Worm (Caenorhabditis elegans): Measurements from ENCODE around the gene rcq-5.

rcq-5 gene

DNA sequence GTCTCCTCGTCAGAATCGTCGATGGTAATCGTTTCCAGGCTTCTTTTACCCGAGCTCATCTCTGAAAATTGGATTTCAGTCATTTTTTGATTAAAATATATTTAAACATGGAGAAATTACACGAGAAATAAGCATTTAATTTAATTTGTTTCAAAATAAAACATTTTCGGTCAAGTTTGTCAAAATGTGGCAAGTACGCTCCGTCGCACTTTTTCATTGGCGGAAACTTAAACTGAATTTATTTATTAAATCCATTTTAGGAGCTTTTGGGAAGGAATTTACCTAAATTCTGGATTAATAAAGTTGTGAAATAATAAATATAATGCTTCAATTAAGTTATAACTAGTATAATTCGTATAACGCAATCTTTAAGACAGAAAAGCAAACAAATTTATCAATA is at the start of gene rcq-5:
rcq-5 (minus strand) TSS at position 83 of the 400 bp plus-strand sequence.
- no peak for TF ChIP-seq dao-5 (tag; optimal IDR thresholded peaks at IDR 0.05)
- TF ChIP-seq him-1 (tag; optimal IDR thresholded peaks at IDR 0.05), result no peak
- no peak for TF ChIP-seq W03F9.2 (tag; optimal IDR thresholded peaks at IDR 0.05)

DNA sequence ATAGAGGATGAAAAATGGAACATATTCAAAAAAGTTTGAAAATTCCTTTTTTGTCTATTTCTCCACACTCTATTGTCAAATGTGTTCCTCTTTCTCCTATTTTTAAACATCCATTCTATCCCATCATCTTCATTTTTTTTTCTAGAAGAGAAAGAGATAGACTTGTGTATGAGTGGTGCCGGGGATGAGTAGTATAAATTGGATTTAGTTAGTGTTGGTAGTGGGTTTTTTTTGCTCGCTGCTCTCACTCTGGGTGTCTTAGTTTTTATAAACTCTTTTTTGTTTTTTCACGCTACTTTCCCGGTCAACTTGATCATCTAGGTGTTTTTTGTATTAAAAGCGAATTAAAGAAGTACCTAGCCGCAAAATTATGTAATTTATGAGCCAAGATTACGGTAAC is 49.5 kb upstream of the rcq-5 start:
- TF ChIP-seq him-1 (tag; optimal IDR thresholded peaks at IDR 0.05) (no peak), W03F9.2 (tag; optimal IDR thresholded peaks at IDR 0.05) (no peak), dao-5 (tag; optimal IDR thresholded peaks at IDR 0.05) (no peak)

DNA sequence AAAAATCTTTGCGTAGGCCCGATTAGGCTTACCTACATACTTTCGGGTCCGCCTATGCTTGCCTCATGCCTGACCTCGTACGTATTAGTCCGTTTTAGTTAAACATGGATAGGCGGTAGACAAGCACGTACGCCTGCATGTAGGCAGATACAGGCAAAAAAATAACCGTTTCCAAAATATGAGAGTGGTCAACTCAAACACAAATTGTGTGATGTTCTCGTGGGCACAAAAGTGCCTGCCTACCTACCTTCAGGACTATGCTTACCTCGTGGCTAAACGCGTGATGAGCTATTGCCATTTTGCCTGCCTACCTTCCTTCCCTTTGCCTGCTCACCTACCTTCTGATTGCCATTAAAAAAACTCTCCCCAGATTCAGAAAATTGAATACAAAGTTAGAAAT is 48.8 kb upstream of the rcq-5 start:
- TF ChIP-seq dao-5 (tag; optimal IDR thresholded peaks at IDR 0.05), result no peak
- no peak for TF ChIP-seq him-1 (tag; optimal IDR thresholded peaks at IDR 0.05)
- no peak for TF ChIP-seq W03F9.2 (tag; optimal IDR thresholded peaks at IDR 0.05)

DNA sequence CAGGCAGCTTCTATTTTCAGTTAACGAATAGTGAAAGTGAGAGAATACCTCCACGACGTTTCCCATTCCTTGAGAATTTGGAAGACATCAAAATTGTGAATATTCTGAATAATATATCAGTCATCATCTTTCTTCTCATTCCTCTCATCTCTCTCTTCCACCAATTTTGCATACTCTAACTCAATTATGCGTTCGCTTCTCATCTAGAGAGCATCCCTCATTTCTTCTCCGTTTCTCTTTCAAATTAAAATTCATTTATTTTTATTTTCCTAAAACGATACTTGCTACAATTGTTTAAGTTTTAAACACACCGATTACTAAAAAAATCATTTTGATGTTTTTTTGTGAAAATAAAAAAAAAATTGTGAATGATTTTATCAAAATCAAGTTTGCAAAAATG is 45.4 kb upstream of the rcq-5 start:
- TF ChIP-seq dao-5 (tag; optimal IDR thresholded peaks at IDR 0.05), result no peak
- no peak for TF ChIP-seq W03F9.2 (tag; optimal IDR thresholded peaks at IDR 0.05)
- no peak for TF ChIP-seq him-1 (tag; optimal IDR thresholded peaks at IDR 0.05)

DNA sequence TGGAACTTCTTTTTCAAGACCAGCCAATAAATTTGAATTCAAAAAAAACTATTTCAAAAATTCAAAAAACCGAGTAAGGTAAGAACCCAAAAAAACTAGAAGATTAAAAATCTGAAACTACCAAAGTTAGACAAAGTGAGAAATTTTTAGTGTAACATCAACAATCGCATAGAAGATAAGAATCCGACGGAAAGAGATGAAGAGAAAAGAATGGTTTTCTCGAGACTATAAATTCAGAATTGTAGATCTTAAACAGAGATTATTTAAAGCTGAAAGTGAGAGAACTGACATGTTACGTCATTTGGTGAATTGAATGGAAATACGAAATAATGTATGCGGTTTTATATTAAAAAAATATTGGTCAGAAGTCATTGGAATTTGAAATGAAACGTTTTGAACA is 44.3 kb upstream of the rcq-5 start:
- TF ChIP-seq dao-5 (tag; optimal IDR thresholded peaks at IDR 0.05), result no peak
- TF ChIP-seq him-1 (tag; optimal IDR thresholded peaks at IDR 0.05), result no peak
- no peak for TF ChIP-seq W03F9.2 (tag; optimal IDR thresholded peaks at IDR 0.05)

DNA sequence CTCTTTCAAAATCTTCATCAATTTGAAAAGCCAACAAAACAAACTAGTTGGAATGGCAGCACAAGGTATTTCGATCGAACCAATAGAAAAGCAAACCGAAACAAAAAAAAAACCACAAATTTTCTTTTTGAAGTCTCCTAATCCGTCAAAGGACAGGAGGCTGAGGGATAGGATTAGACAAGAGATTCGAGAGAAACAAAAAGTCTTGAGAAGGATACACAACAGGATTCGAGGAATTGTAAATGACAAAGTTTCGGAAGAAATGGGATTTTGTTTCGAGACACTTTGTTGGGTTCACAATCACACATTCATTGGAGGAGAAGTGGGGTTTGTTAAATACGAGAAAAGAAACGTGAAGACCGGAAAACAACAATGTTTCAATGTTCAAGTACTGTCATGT is 43.2 kb upstream of the rcq-5 start:
- no peak for TF ChIP-seq dao-5 (tag; optimal IDR thresholded peaks at IDR 0.05)
- no peak for TF ChIP-seq him-1 (tag; optimal IDR thresholded peaks at IDR 0.05)
- no peak for TF ChIP-seq W03F9.2 (tag; optimal IDR thresholded peaks at IDR 0.05)

DNA sequence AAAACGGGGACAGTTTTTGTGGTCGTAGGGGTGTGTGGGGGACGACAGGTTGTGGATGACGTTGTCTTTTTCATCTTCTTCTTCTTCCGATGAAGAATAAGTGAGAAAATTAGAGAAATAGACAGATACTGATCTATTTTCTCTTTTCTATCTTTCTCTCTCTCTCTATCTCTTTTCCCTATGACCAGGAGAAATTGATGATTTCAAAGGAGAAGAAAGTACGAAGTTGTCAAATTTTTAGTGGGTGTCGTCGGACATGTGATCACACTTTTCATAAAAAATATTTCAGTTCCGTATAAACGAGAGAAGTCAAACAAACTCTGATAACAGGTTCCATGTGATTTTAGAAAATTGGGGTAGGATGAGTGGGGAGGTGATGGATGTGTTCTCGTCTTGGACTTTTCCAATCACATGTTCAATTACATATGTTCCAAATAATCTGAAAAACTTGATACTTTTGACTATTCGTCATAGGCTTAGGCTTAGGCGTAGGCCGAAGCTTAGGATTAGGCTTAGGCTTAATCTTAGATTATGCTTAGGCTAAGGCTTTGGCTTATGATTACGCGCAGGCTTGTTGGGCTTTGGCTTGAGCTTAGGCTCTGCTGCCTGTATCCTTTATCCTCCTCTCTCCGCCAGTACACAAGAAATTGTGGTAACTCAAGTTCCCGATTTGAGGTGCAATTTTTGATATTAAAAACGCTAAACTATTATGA is 42.3 kb upstream of the rcq-5 start:
- TF ChIP-seq W03F9.2 (tag; optimal IDR thresholded peaks at IDR 0.05) (no peak), dao-5 (tag; optimal IDR thresholded peaks at IDR 0.05) (no peak), him-1 (tag; optimal IDR thresholded peaks at IDR 0.05) (no peak)

DNA sequence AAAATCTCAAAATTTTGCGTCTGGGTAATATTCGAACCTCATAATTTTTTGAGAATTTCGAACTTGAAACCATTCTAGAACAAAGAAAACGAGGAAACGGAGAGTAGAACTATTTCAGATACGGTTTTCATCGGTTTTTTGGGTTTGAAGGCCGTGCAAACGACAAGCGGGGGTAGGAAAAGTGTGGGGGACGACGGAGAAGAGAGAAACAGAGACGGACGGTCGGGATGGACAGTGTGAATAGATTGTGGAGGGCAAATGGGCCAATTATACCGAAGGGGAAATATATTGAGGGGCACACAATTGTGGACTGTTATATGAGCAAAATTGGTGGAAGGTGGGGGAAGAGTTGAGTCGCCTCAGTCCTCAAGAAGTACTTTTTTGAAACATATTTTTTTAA is 41.0 kb upstream of the rcq-5 start:
- no peak for TF ChIP-seq dao-5 (tag; optimal IDR thresholded peaks at IDR 0.05)
- TF ChIP-seq W03F9.2 (tag; optimal IDR thresholded peaks at IDR 0.05), result no peak
- no peak for TF ChIP-seq him-1 (tag; optimal IDR thresholded peaks at IDR 0.05)

DNA sequence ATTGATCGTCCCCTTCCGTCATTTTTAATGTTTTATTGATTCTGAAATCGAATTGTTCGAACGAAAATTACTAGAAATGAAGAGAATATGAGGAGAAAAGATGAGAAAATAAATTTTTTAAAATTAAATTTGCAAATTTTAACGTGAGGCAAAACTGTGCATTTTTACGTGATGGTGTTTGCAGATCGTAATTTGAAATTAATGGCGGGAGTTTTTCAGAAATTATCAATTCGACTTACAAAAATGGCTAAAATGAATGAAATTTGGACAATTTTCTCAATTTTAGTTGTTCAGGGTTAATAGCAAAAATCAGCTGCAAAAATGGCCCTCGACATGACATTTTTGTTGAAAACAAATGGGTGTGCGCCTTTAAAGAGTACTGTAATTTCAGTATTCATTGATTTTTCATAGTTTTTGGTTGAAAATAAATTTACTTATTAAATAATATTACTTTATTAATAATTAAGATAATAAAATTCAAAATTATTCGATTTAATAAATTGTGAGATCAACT is 40.4 kb upstream of the rcq-5 start, which contains the start of gene rei-1:
rei-1 (minus strand) TSS at position 84 of the 514 bp plus-strand sequence.
- TF ChIP-seq dao-5 (tag; optimal IDR thresholded peaks at IDR 0.05) (no peak), him-1 (tag; optimal IDR thresholded peaks at IDR 0.05) (no peak), W03F9.2 (tag; optimal IDR thresholded peaks at IDR 0.05) (no peak)

DNA sequence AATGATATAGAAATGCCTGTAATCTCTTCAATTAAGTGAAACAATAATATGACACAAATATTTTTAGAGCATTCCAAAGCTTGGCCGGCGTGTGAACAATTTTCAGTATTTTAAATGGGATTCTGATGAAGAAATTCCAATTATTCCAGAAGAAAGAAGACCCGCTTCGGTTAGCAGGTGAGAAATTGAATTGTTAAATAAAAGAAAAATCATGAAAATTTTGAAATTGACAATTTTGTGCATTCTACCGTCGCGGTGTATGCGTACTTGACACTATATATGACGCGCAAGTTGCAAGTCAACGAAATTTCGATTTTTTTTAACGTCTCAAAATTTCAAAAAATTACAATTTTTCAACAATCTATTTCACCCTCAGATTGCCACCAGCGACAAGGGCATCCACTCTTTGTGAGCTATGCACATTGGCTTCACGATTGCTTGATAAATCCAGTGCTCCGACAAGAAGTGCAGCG is 38.6 kb upstream of the rcq-5 start:
- TF ChIP-seq him-1 (tag; optimal IDR thresholded peaks at IDR 0.05) (no peak), W03F9.2 (tag; optimal IDR thresholded peaks at IDR 0.05) (no peak), dao-5 (tag; optimal IDR thresholded peaks at IDR 0.05) (no peak)

DNA sequence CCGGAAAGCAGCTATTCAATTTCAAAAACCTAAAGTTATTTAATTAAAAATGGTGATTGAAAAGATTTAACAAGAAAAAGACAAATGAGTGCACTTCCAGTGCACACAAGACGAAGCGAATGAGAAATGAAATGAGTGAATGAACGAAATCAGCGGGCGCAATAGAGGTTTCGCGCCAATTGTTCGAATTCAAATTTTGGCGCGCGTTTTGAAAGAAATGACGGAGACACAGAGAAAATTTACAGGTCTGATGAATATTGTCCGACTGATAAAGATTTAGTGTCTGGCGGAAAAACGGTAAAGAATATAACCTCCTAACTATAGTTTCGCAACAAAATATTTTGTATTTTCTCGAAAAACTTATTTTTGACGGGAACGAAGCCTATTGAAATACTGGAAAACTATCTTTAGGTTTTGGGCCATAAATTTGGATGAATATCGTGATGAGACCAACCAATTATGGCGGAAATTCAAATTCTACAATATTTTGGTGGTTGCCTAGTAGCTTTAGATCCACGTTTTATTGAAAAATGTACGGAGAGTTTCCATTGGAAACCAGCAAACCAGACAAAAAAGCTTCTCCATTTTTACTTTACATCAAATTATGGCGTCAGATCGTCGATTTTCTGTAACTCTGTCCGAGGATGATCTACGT is 37.8 kb upstream of the rcq-5 start, which contains the start of gene C03C10.7:
C03C10.7 (plus strand) TSS at position 605 of the 655 bp plus-strand sequence.
- TF ChIP-seq dao-5 (tag; optimal IDR thresholded peaks at IDR 0.05) (no peak), W03F9.2 (tag; optimal IDR thresholded peaks at IDR 0.05) (no peak), him-1 (tag; optimal IDR thresholded peaks at IDR 0.05) (no peak)

DNA sequence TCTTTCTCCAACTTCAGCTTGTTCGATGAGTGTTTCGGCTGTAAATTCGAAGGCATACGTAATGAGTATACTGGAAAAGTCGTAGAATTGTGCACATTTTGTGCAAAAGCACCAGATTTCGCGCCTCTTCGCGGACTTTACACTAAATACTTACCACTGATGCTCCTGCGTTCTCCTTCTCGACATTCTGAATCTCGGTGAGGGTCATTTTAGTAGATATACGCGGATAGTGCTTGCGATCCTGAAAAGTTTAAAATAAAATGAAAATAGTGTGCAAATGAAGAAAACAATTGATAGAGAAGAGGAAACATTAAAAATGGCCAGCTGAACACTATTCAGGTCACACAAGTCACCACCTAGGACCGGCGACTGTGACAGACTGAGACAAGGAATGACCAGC is 36.9 kb upstream of the rcq-5 start, which contains the start of gene rnr-2:
rnr-2 (minus strand) TSS at position 241 of the 400 bp plus-strand sequence.
- TF ChIP-seq dao-5 (tag; optimal IDR thresholded peaks at IDR 0.05) (no peak), him-1 (tag; optimal IDR thresholded peaks at IDR 0.05) (no peak), W03F9.2 (tag; optimal IDR thresholded peaks at IDR 0.05) (no peak)

DNA sequence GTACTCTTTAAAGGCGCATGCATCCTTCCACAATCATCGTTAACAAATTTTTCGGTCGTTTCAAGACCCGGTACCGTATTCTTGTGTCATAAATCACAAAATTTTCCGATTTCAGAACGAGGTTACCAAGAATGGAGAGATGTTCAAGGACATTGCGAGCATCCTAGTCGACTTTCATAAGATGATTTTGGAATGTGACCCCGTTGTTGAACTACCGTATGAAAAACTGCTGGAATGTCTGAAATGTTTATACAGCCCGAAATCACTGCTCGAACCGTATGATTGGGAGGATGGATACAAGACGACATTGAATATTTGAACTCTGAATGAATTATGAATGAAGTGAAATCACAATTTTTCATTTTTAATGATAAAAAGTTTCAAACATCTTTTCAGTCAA is 35.2 kb upstream of the rcq-5 start:
- no peak for TF ChIP-seq W03F9.2 (tag; optimal IDR thresholded peaks at IDR 0.05)
- no peak for TF ChIP-seq dao-5 (tag; optimal IDR thresholded peaks at IDR 0.05)
- TF ChIP-seq him-1 (tag; optimal IDR thresholded peaks at IDR 0.05), result no peak

DNA sequence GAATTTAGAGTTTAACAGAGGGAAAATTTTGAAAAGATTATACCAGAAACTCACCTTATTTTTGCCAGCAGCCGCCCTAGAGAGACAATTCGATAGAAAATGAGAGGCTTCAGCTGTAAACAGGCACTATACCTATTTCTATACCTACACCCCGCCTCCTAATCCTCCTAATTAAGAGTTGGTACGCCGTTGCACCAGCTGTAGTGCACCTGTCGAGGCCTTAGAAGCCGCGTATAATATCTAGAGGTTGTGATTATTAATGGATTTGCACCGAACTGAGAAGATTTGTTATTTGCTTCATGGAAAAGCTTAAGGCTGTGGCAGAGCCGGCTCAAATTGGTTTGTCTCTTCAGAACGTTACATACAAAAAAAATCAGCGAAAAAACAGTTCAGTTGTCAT is 34.2 kb upstream of the rcq-5 start, which contains the start of gene C03C10.5:
C03C10.5 (minus strand) TSS at position 101 of the 400 bp plus-strand sequence.
- TF ChIP-seq him-1 (tag; optimal IDR thresholded peaks at IDR 0.05) (no peak), W03F9.2 (tag; optimal IDR thresholded peaks at IDR 0.05) (no peak), dao-5 (tag; optimal IDR thresholded peaks at IDR 0.05) (no peak)
